Fruit fly (Drosophila melanogaster) whole organism, embryonic: ENCODE data around the gene Dred.

Experiments used
- Abd-B ChIP-seq: fragments of 200-800 bp; sonication (Bioruptor generic); optimal IDR thresholded peaks from 2 replicates; lab custom pipeline; 2018; ENCODE audit warnings: missing biosample characterization, mild to moderate bottlenecking, missing genetic modification characterization, moderate library complexity
- Atf6 ChIP-seq: fragments of 200-800 bp; sonication (Bioruptor generic); IDR thresholded peaks from 2 replicates; pipeline ENCODE4 v1.3.6; 2022; ENCODE audit warnings: missing biosample characterization, missing genetic modification characterization
- B-H1 ChIP-seq: fragments of 200-800 bp; sonication (Bioruptor generic); IDR thresholded peaks from 3 replicates; pipeline ENCODE4 v1.3.6; 2022; ENCODE audit warnings: missing biosample characterization, missing genetic modification characterization
- CG10267 ChIP-seq: fragments of 200-800 bp; sonication (Bioruptor generic); optimal IDR thresholded peaks from 2 replicates; lab custom pipeline; 2018; ENCODE audit warnings: missing biosample characterization, mild to moderate bottlenecking, missing genetic modification characterization, moderate library complexity
- CG10565 ChIP-seq: fragments of 200-800 bp; sonication (Bioruptor generic); optimal IDR thresholded peaks from 3 replicates; lab custom pipeline; 2016; ENCODE audit warnings: missing biosample characterization, mild to moderate bottlenecking, missing genetic modification characterization
- CG10654 ChIP-seq: fragments of 200-800 bp; sonication (Bioruptor generic); optimal IDR thresholded peaks from 2 replicates; lab custom pipeline; 2016; ENCODE audit warnings: missing biosample characterization, missing genetic modification characterization
- CG11085 ChIP-seq: fragments of 200-800 bp; sonication (Bioruptor generic); IDR thresholded peaks from 2 replicates; pipeline ENCODE4 v1.3.6; 2022; ENCODE audit warnings: missing biosample characterization, missing genetic modification characterization
- CG11723 ChIP-seq: fragments of 200-800 bp; sonication (Bioruptor generic); optimal IDR thresholded peaks from 2 replicates; lab custom pipeline; 2017; ENCODE audit warnings: missing biosample characterization, mild to moderate bottlenecking, missing genetic modification characterization
- CG12155 ChIP-seq: fragments of 200-800 bp; sonication (Bioruptor generic); optimal IDR thresholded peaks from 3 replicates; lab custom pipeline; 2016; ENCODE audit warnings: missing biosample characterization, missing genetic modification characterization
- CG1647 ChIP-seq: fragments of 200-800 bp; sonication (Bioruptor generic); optimal IDR thresholded peaks from 3 replicates; lab custom pipeline; 2016; ENCODE audit warnings: missing biosample characterization, missing genetic modification characterization
- CG17361 ChIP-seq: fragments of 200-800 bp; sonication (Bioruptor generic); IDR thresholded peaks from 3 replicates; pipeline ENCODE4 v1.3.6; 2022; ENCODE audit warnings: missing biosample characterization, missing genetic modification characterization
- CG1792 ChIP-seq: fragments of 200-800 bp; sonication (Bioruptor generic); optimal IDR thresholded peaks from 2 replicates; lab custom pipeline; 2016; ENCODE audit warnings: missing biosample characterization, missing genetic modification characterization
- CG18262 ChIP-seq: fragments of 200-800 bp; optimal IDR thresholded peaks from 3 replicates; lab custom pipeline; 2019; ENCODE audit warnings: missing biosample characterization, mild to moderate bottlenecking, missing genetic modification characterization, moderate library complexity
- CG32532 ChIP-seq: fragments of 200-800 bp; sonication (Bioruptor generic); IDR thresholded peaks from 2 replicates; pipeline ENCODE4 v1.3.6; 2022; ENCODE audit warnings: missing biosample characterization, missing genetic modification characterization
- CG4424 ChIP-seq: fragments of 200-800 bp; sonication (Bioruptor generic); optimal IDR thresholded peaks from 3 replicates; lab custom pipeline; 2016; ENCODE audit warnings: missing biosample characterization, missing genetic modification characterization
- CG4730 ChIP-seq: fragments of 200-800 bp; sonication (Bioruptor generic); IDR thresholded peaks from 2 replicates; pipeline ENCODE4 v1.3.6; 2022; ENCODE audit warnings: missing biosample characterization, missing genetic modification characterization
- CG4854 ChIP-seq: fragments of 200-800 bp; sonication (Bioruptor generic); optimal IDR thresholded peaks from 2 replicates; lab custom pipeline; 2016; ENCODE audit warnings: missing biosample characterization, missing genetic modification characterization, inconsistent platforms
- CG7839 ChIP-seq: fragments of 200-800 bp; sonication (Bioruptor generic); optimal IDR thresholded peaks from 3 replicates; lab custom pipeline; 2018; ENCODE audit warnings: missing biosample characterization, mild to moderate bottlenecking, missing genetic modification characterization, moderate library complexity
- CG8944 ChIP-seq: fragments of 200-800 bp; sonication (Bioruptor generic); optimal IDR thresholded peaks from 3 replicates; lab custom pipeline; 2016; ENCODE audit warnings: missing biosample characterization, missing genetic modification characterization
- CG9876 ChIP-seq: fragments of 200-800 bp; sonication (Bioruptor generic); optimal IDR thresholded peaks from 2 replicates; lab custom pipeline; 2016; ENCODE audit warnings: missing biosample characterization, missing genetic modification characterization
- CHES-1-like ChIP-seq: fragments of 200-800 bp; sonication (Bioruptor generic); optimal IDR thresholded peaks from 2 replicates; lab custom pipeline; 2016; ENCODE audit warnings: missing biosample characterization, missing genetic modification characterization
- CTCF ChIP-seq: fragments of 200-800 bp; sonication (Bioruptor generic); optimal IDR thresholded peaks from 2 replicates; lab custom pipeline; 2017; ENCODE audit warnings: missing biosample characterization, mild to moderate bottlenecking, missing genetic modification characterization, moderate library complexity
- D19B ChIP-seq: fragments of 200-800 bp; sonication (Bioruptor generic); optimal IDR thresholded peaks from 2 replicates; lab custom pipeline; 2017; ENCODE audit warnings: missing biosample characterization, mild to moderate bottlenecking, missing genetic modification characterization
- Elba2 ChIP-seq: fragments of 200-800 bp; sonication (Bioruptor generic); optimal IDR thresholded peaks from 3 replicates; lab custom pipeline; 2016; ENCODE audit warnings: missing biosample characterization, missing genetic modification characterization
- Fer2 ChIP-seq: fragments of 200-800 bp; sonication (Bioruptor generic); optimal IDR thresholded peaks from 2 replicates; lab custom pipeline; 2018; ENCODE audit warnings: missing biosample characterization, mild to moderate bottlenecking, missing genetic modification characterization, moderate library complexity
- GATAe ChIP-seq: fragments of 200-800 bp; sonication (Bioruptor generic); conservative IDR thresholded peaks from 2 replicates; pipeline ENCODE4 v1.3.6; 2022; ENCODE audit warnings: missing biosample characterization, missing genetic modification characterization
- Hr39 ChIP-seq: fragments of >200 bp; optimal IDR thresholded peaks from 2 replicates; lab custom pipeline; 2017
- Meics ChIP-seq: fragments of 200-800 bp; sonication (Bioruptor generic); optimal IDR thresholded peaks from 2 replicates; lab custom pipeline; 2017; ENCODE audit warnings: missing biosample characterization, mild to moderate bottlenecking, missing genetic modification characterization
- Oaz ChIP-seq: fragments of 200-800 bp; sonication (Bioruptor generic); IDR thresholded peaks from 2 replicates; pipeline ENCODE4 v1.3.6; 2022; ENCODE audit warnings: missing biosample characterization, missing genetic modification characterization
- Poxn ChIP-seq: fragments of 200-800 bp; sonication (Bioruptor generic); IDR thresholded peaks from 2 replicates; pipeline ENCODE4 v1.3.6; 2022; ENCODE audit warnings: missing biosample characterization, missing genetic modification characterization
- Scr ChIP-seq: fragments of 200-800 bp; sonication (Bioruptor generic); IDR thresholded peaks from 2 replicates; pipeline ENCODE4 v1.3.6; 2022; ENCODE audit warnings: missing biosample characterization, missing genetic modification characterization; ENCODE audit not compliant: partially characterized antibody
- ato ChIP-seq: fragments of 200-800 bp; sonication (Bioruptor generic); IDR thresholded peaks from 2 replicates; pipeline ENCODE4 v1.3.6; 2022; ENCODE audit warnings: missing biosample characterization, missing genetic modification characterization; ENCODE audit not compliant: partially characterized antibody
- bsh ChIP-seq, 2 experiments: fragments of 200-800 bp; sonication (Bioruptor generic); optimal IDR thresholded peaks; 2 replicates each; lab custom pipeline; 2017 to 2018; ENCODE audit warnings: mild to moderate bottlenecking in 2 of 2, missing biosample characterization in 2 of 2, missing genetic modification characterization in 2 of 2, moderate library complexity in 1 of 2
- btn ChIP-seq: fragments of 200-800 bp; sonication (Bioruptor generic); optimal IDR thresholded peaks from 2 replicates; lab custom pipeline; 2016; ENCODE audit warnings: missing biosample characterization, missing genetic modification characterization
- cad ChIP-seq: fragments of >200 bp; optimal IDR thresholded peaks from 2 replicates; lab custom pipeline; 2017; ENCODE audit warnings: missing biosample characterization, missing genetic modification characterization
- disco-r ChIP-seq: fragments of 200-800 bp; sonication (Bioruptor generic); optimal IDR thresholded peaks from 2 replicates; lab custom pipeline; 2016; ENCODE audit warnings: missing biosample characterization, missing genetic modification characterization
- gsb ChIP-seq: fragments of 200-800 bp; sonication (Bioruptor generic); IDR thresholded peaks from 2 replicates; pipeline ENCODE4 v1.3.6; 2022; ENCODE audit warnings: missing biosample characterization, missing genetic modification characterization
- h ChIP-seq: fragments of >200 bp; optimal IDR thresholded peaks from 2 replicates; lab custom pipeline; 2017
- hb ChIP-seq: fragments of 200-800 bp; sonication (Bioruptor generic); IDR thresholded peaks from 3 replicates; pipeline ENCODE4 v1.3.6; 2022; ENCODE audit warnings: missing biosample characterization, missing genetic modification characterization; ENCODE audit not compliant: partially characterized antibody
- inv ChIP-seq: fragments of 200-800 bp; sonication (Bioruptor generic); IDR thresholded peaks from 2 replicates; pipeline ENCODE4 v1.3.6; 2022; ENCODE audit warnings: missing biosample characterization, missing genetic modification characterization; ENCODE audit not compliant: partially characterized antibody
- jigr1 ChIP-seq: fragments of 200-800 bp; sonication (Bioruptor generic); IDR thresholded peaks from 3 replicates; pipeline ENCODE4 v1.3.6; 2022; ENCODE audit warnings: missing biosample characterization, missing genetic modification characterization
- knrl ChIP-seq: fragments of 200-800 bp; sonication (Bioruptor generic); IDR thresholded peaks from 3 replicates; pipeline ENCODE4 v1.3.6; 2022; ENCODE audit warnings: missing biosample characterization, missing genetic modification characterization; ENCODE audit not compliant: partially characterized antibody
- luna ChIP-seq: fragments of 200-800 bp; sonication (Bioruptor generic); optimal IDR thresholded peaks from 2 replicates; lab custom pipeline; 2016; ENCODE audit warnings: missing biosample characterization, missing genetic modification characterization
- mam ChIP-seq: fragments of 200-800 bp; sonication (Bioruptor generic); optimal IDR thresholded peaks from 3 replicates; lab custom pipeline; 2016; ENCODE audit warnings: missing biosample characterization, missing genetic modification characterization
- psq ChIP-seq: fragments of 200-800 bp; sonication (Bioruptor generic); optimal IDR thresholded peaks from 2 replicates; lab custom pipeline; 2017; ENCODE audit warnings: missing biosample characterization, missing genetic modification characterization
- sd ChIP-seq: fragments of 200-800 bp; sonication (Bioruptor generic); optimal IDR thresholded peaks from 3 replicates; lab custom pipeline; 2018; ENCODE audit warnings: missing biosample characterization, mild to moderate bottlenecking, missing genetic modification characterization, moderate library complexity
- slou ChIP-seq: fragments of 200-800 bp; sonication (Bioruptor generic); optimal IDR thresholded peaks from 3 replicates; lab custom pipeline; 2016; ENCODE audit warnings: missing biosample characterization, missing genetic modification characterization
- sqz ChIP-seq: fragments of 200-800 bp; sonication (Bioruptor generic); optimal IDR thresholded peaks from 3 replicates; lab custom pipeline; 2018; ENCODE audit warnings: missing biosample characterization, mild to moderate bottlenecking, missing genetic modification characterization
- ttk ChIP-seq: fragments of 200-800 bp; sonication (Bioruptor generic); IDR thresholded peaks from 2 replicates; pipeline ENCODE4 v2.1.2; 2022; ENCODE audit warnings: missing biosample characterization, missing genetic modification characterization
- zf30C ChIP-seq: fragments of 200-800 bp; sonication (Bioruptor generic); optimal IDR thresholded peaks from 3 replicates; lab custom pipeline; 2018; ENCODE audit warnings: missing biosample characterization, mild to moderate bottlenecking, missing genetic modification characterization

Dred gene

DNA sequence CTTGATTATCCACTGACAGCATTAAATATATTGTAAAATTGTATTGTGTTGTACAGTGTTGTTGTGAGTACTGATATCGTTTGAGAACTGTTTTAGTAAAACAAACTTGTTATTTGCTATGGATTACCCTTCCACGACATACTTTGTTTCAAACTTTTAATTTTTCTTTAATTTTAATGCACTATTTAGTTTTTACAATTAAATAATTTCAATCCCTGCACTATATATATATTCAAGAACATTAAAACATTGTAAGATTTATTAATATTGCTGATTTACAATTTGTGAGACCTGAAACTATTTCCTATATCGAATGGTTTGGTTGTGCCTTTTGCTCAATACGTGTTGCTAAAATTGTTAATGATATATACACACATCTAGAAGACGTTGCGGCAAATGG lies at the start of gene Dred, which contains the start of gene CG46434:
Dred (minus strand) TSS at position 101 of the 400 bp plus-strand sequence.
CG46434 (minus strand) TSS at position 101 of the 400 bp plus-strand sequence.
- TF ChIP-seq sd (tag; lab: Kevin White, UChicago), result no peak
- TF ChIP-seq cad, result no peak

DNA sequence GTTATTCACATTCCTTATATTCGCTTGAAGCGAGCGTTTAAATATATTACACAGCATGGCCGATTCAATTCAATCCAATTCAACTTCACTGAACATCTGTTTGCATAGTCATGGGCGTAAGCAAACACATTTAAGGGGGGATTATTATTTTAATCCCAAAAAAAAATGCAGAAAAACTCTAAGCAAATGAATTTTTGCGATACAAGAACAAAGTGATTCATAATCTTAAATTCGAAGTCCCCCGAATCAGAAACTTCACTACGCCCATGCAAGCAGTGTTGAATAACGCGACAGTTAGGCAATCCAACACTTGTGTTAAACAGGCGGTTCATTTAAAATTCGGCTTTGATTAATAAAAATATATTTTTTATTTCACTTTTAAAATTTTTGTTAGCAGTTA lies 46.4 kb upstream of the Dred start, which contains the start of gene CG14100:
CG14100 (minus strand) TSS at position 103 of the 400 bp plus-strand sequence.
- TF ChIP-seq CG11723 (GFP tag; lab: Kevin White, UChicago) (peak; percentile 100), Elba2 (peak; percentile 100), CG4424 (GFP tag; lab: Kevin White, UChicago) (peak; percentile 100), CG7839 (tag; lab: Kevin White, UChicago) (peak; percentile 100), inv (peak; percentile 39; the same call in 1 of the 2 replicates), CG11085 (GFP tag; lab: Robert Waterston, UW) (peak; percentile 100), Hr39 (lab: Kevin White, UChicago) (no peak), gsb (GFP tag; lab: Robert Waterston, UW) (peak; percentile 100), Poxn (peak; percentile 100), CG8944 (GFP tag; lab: Kevin White, UChicago) (peak; percentile 100), ato (GFP tag; lab: Robert Waterston, UW) (no peak), CG17361 (peak; percentile 100), psq (peak; percentile 100), ttk (GFP tag; lab: Robert Waterston, UW) (peak; percentile 100), bsh (GFP tag; optimal IDR thresholded peaks at IDR 0.05; lab: Kevin White, UChicago) (peak; percentile 100), disco-r (GFP tag; lab: Kevin White, UChicago) (peak; percentile 100), Abd-B (GFP tag; lab: Kevin White, UChicago) (peak; percentile 100), CTCF (peak; percentile 85), CG32532 (GFP tag; lab: Robert Waterston, UW) (peak; percentile 100), CG1647 (GFP tag; lab: Kevin White, UChicago) (peak; percentile 100), B-H1 (GFP tag; lab: Robert Waterston, UW) (peak; percentile 100), mam (GFP tag; lab: Kevin White, UChicago) (peak; percentile 100), Oaz (GFP tag; lab: Robert Waterston, UW) (peak; percentile 100), D19B (peak; percentile 99), jigr1 (peak; percentile 100), CHES-1-like (peak; percentile 100), Scr (0 out of 2 replicates have a peak, but pooled peaks have one; percentile 25), sqz (GFP tag; lab: Kevin White, UChicago) (peak; percentile 100), CG4730 (GFP tag; lab: Robert Waterston, UW) (peak; percentile 100), Meics (GFP tag; lab: Kevin White, UChicago) (peak; percentile 100), CG10565 (GFP tag; lab: Kevin White, UChicago) (peak; percentile 100), btn (GFP tag; lab: Kevin White, UChicago) (peak; percentile 100), CG10267 (peak; percentile 100), CG10654 (peak; percentile 100), Atf6 (GFP tag; lab: Robert Waterston, UW) (peak; percentile 100), knrl (GFP tag; lab: Robert Waterston, UW) (peak; percentile 52; the same call in 1 of the 3 replicates), Fer2 (tag; lab: Kevin White, UChicago) (peak; percentile 100), h (no peak), slou (GFP tag; lab: Kevin White, UChicago) (peak; percentile 100), CG9876 (peak; percentile 100), zf30C (GFP tag; lab: Kevin White, UChicago) (peak; percentile 90), hb (no peak), CG4854 (peak; percentile 100), luna (GFP tag; lab: Kevin White, UChicago) (peak; percentile 100), CG1792 (GFP tag; lab: Kevin White, UChicago) (peak; percentile 100), CG18262 (tag; lab: Kevin White, UChicago) (peak; percentile 100), CG12155 (GFP tag; lab: Kevin White, UChicago) (peak; percentile 100), GATAe (GFP tag; lab: Robert Waterston, UW) (peak; percentile 100)
